Worm (Caenorhabditis elegans) whole organism, midembryonic: ENCODE data around the gene Y37H2A.1.

Experiments
- flt-1 ChIP-seq: fragments of 200-800 bp; sonication (Bioruptor generic); IDR thresholded peaks from 2 replicates; pipeline ENCODE4 v1.3.6; 2022; ENCODE audit warnings: missing genetic modification characterization, missing compliant biosample characterization
- klf-2 ChIP-seq: fragments of 200-800 bp; sonication (Bioruptor generic); conservative IDR thresholded peaks from 2 replicates; pipeline ENCODE4 v1.3.6; 2022; ENCODE audit warnings: missing genetic modification reagents, missing genetic modification characterization, missing compliant biosample characterization
- med-1 ChIP-seq: sonication (generic microtip); optimal IDR thresholded peaks from 2 replicates; lab custom pipeline; 2017; ENCODE audit warnings: missing genetic modification characterization, mild to moderate bottlenecking, missing compliant biosample characterization, antibody characterized with exemption, missing genetic modification reagents; ENCODE audit not compliant: insufficient read depth
- ztf-23 ChIP-seq: fragments of 200-800 bp; sonication (Bioruptor generic); IDR thresholded peaks from 2 replicates; pipeline ENCODE4 v1.3.6; 2022; ENCODE audit warnings: missing genetic modification reagents, missing genetic modification characterization, missing compliant biosample characterization

ce11 chrV:18131049-18131448 is 23.0 kb downstream of the Y37H2A.1 start, which contains the start of gene Y37H2A.12:
- no peak for TF ChIP-seq ztf-23 (GFP tag; lab: Robert Waterston, UW)
- no peak for TF ChIP-seq klf-2 (GFP tag; lab: Robert Waterston, UW)
- TF ChIP-seq flt-1, result no peak
- TF ChIP-seq med-1, result no peak
